Worm (Caenorhabditis elegans): ENCODE measurements around the gene F53A9.1.

The F53A9.1 gene

DNA sequence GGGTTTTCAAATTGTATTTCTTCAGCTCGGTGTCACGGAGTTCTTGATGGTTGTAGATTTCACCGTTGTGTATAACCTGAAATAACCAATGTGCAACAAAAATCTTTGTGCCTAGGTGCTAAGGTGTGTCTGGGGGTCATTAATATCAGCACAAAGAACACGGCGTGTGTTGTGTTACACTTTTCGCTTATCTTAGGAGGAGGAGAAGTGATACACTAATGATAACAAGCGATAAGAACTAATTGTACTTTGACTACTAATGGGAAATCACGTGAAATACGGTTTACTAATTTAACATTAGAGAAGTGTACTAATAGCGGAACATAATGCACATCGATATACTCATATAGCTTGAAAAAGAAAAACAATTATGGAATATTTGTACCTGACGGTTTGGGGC, 38.8 kb downstream of the F53A9.1 start (continued):
- TF ChIP-seq efl-1 (optimal IDR thresholded peaks at IDR 0.05) = no peak
- no peak for TF ChIP-seq efl-1 (GFP tag; optimal IDR thresholded peaks at IDR 0.05 in 1 of 2)
- TF ChIP-seq ceh-88 (GFP tag; IDR thresholded peaks at IDR 0.05) = no peak
- TF ChIP-seq grh-1 (GFP tag; IDR thresholded peaks at IDR 0.05) = 0 out of 2 replicates have a peak, but pooled peaks have one; percentile 5
- TF ChIP-seq ceh-63 (GFP tag; optimal IDR thresholded peaks at IDR 0.05) = no peak
- TF ChIP-seq lir-3 (tag; optimal IDR thresholded peaks at IDR 0.05; ENCODE audit: poor library complexity) = no peak
- TF ChIP-seq lin-35 (GFP tag; optimal IDR thresholded peaks at IDR 0.05) = peak in 1 of 2 experiments; percentile 67
- peak; percentile 59 for TF ChIP-seq blmp-1 (tag; optimal IDR thresholded peaks at IDR 0.05)
- no peak for TF ChIP-seq hpl-2 (GFP tag; optimal IDR thresholded peaks at IDR 0.05)
- TF ChIP-seq egl-27 (tag; optimal IDR thresholded peaks at IDR 0.05) = no peak
- no peak for TF ChIP-seq hlh-4 (tag; optimal IDR thresholded peaks at IDR 0.05)
- no peak for TF ChIP-seq C34B4.2 (tag; optimal IDR thresholded peaks at IDR 0.05)
- no peak for TF ChIP-seq nhr-28 (tag; optimal IDR thresholded peaks at IDR 0.05)
- no peak for TF ChIP-seq C04F5.9 (tag; optimal IDR thresholded peaks at IDR 0.05)
- no peak for TF ChIP-seq unc-130 (tag; optimal IDR thresholded peaks at IDR 0.05)
- TF ChIP-seq nhr-84 (tag; optimal IDR thresholded peaks at IDR 0.05) = no peak
- TF ChIP-seq lsy-2 (tag; optimal IDR thresholded peaks at IDR 0.05) = no peak
- TF ChIP-seq snu-23 (GFP tag; optimal IDR thresholded peaks at IDR 0.05) = peak; percentile 15
- TF ChIP-seq nhr-90 (tag; optimal IDR thresholded peaks at IDR 0.05; ENCODE audit: poor library complexity) = peak; percentile 42
- no peak for TF ChIP-seq xbp-1 (tag; optimal IDR thresholded peaks at IDR 0.05)
- no peak for TF ChIP-seq fkh-4 (tag; optimal IDR thresholded peaks at IDR 0.05; ENCODE audit: borderline replicate concordance)
- no peak for TF ChIP-seq hlh-17 (GFP tag; optimal IDR thresholded peaks at IDR 0.05; ENCODE audit: borderline replicate concordance)
- no peak for TF ChIP-seq lin-15B (tag; optimal IDR thresholded peaks at IDR 0.05)
- no peak for TF ChIP-seq efl-3 (GFP tag; optimal IDR thresholded peaks at IDR 0.05)
- TF ChIP-seq nhr-76 (tag; optimal IDR thresholded peaks at IDR 0.05) = no peak
- TF ChIP-seq pag-3 (tag; optimal IDR thresholded peaks at IDR 0.05; ENCODE audit: borderline replicate concordance, insufficient read depth) = no peak
- TF ChIP-seq sox-4 (tag; optimal IDR thresholded peaks at IDR 0.05) = no peak
- TF ChIP-seq fkh-8 (tag; optimal IDR thresholded peaks at IDR 0.05) = no peak
- no peak for TF ChIP-seq skn-1 (tag; optimal IDR thresholded peaks at IDR 0.05)
- TF ChIP-seq egl-13 (tag; optimal IDR thresholded peaks at IDR 0.05) = no peak
- no peak for TF ChIP-seq unc-86 (tag; optimal IDR thresholded peaks at IDR 0.05)
- no peak for TF ChIP-seq isw-1 (GFP tag; IDR thresholded peaks at IDR 0.05)
- no peak for TF ChIP-seq aly-2 (tag; optimal IDR thresholded peaks at IDR 0.05)
- no peak for TF ChIP-seq irx-1 (tag; optimal IDR thresholded peaks at IDR 0.05)
- TF ChIP-seq swsn-7 (tag; optimal IDR thresholded peaks at IDR 0.05) = no peak
- no peak for TF ChIP-seq mep-1 (tag; optimal IDR thresholded peaks at IDR 0.05)
- peak; percentile 91 for TF ChIP-seq elt-2 (tag; optimal IDR thresholded peaks at IDR 0.05)
- TF ChIP-seq nhr-85 (tag) = no peak
- no peak for TF ChIP-seq jun-1 (tag; optimal IDR thresholded peaks at IDR 0.05)
- no peak for TF ChIP-seq mdl-1 (tag; optimal IDR thresholded peaks at IDR 0.05)
- no peak for TF ChIP-seq ama-1 (optimal IDR thresholded peaks at IDR 0.05)
- TF ChIP-seq lin-14 (GFP tag; optimal IDR thresholded peaks at IDR 0.05) = peak; percentile 27
- no peak for TF ChIP-seq ces-1 (GFP tag; optimal IDR thresholded peaks at IDR 0.05)
- no peak for TF ChIP-seq fos-1 (tag; optimal IDR thresholded peaks at IDR 0.05)
- no peak for TF ChIP-seq tbx-2 (tag; optimal IDR thresholded peaks at IDR 0.05)
- no peak for TF ChIP-seq zip-4 (GFP tag; optimal IDR thresholded peaks at IDR 0.05)
- TF ChIP-seq ztf-4 (tag; optimal IDR thresholded peaks at IDR 0.05) = no peak
- no peak for TF ChIP-seq nhr-11 (tag; optimal IDR thresholded peaks at IDR 0.05)
- TF ChIP-seq Y116A8C.19 (tag; optimal IDR thresholded peaks at IDR 0.05; ENCODE audit: borderline replicate concordance) = no peak
- TF ChIP-seq aha-1 (tag; optimal IDR thresholded peaks at IDR 0.05) = no peak
- no peak for TF ChIP-seq alr-1 (tag; optimal IDR thresholded peaks at IDR 0.05; ENCODE audit: borderline replicate concordance)
- TF ChIP-seq pqm-1 (tag; optimal IDR thresholded peaks at IDR 0.05) = peak; percentile 7
- TF ChIP-seq mab-9 (GFP tag; IDR thresholded peaks at IDR 0.05) = no peak
- TF ChIP-seq dsc-1 (tag; optimal IDR thresholded peaks at IDR 0.05) = no peak
